Fruit fly (Drosophila melanogaster) whole organism, embryonic: ENCODE data around the gene sip1.

Experiments
- Abd-B ChIP-seq: fragments of 200-800 bp; sonication (Bioruptor generic); optimal IDR thresholded peaks from 2 replicates; lab custom pipeline; 2018; ENCODE audit warnings: missing biosample characterization, mild to moderate bottlenecking, missing genetic modification characterization, moderate library complexity
- Atf-2 ChIP-seq: fragments of 200-800 bp; sonication (Bioruptor generic); optimal IDR thresholded peaks from 2 replicates; lab custom pipeline; 2016; ENCODE audit warnings: missing biosample characterization, missing genetic modification characterization
- CG10431 ChIP-seq: fragments of 200-800 bp; sonication (Bioruptor generic); optimal IDR thresholded peaks from 3 replicates; lab custom pipeline; 2018; ENCODE audit warnings: missing biosample characterization, mild to moderate bottlenecking, missing genetic modification characterization
- CG12659 ChIP-seq: fragments of 200-800 bp; sonication (Bioruptor generic); optimal IDR thresholded peaks from 3 replicates; lab custom pipeline; 2017; ENCODE audit warnings: mild to moderate bottlenecking, missing biosample characterization, missing genetic modification reagents, missing genetic modification characterization
- CG13296 ChIP-seq: fragments of 200-800 bp; sonication (Bioruptor generic); optimal IDR thresholded peaks from 3 replicates; lab custom pipeline; 2018; ENCODE audit warnings: missing biosample characterization, mild to moderate bottlenecking, missing genetic modification characterization
- CG13894 ChIP-seq: fragments of 200-800 bp; sonication (Bioruptor generic); optimal IDR thresholded peaks from 3 replicates; lab custom pipeline; 2018; ENCODE audit warnings: missing biosample characterization, mild to moderate bottlenecking, missing genetic modification characterization, moderate library complexity
- CG15514 ChIP-seq: fragments of 200-800 bp; sonication (Bioruptor generic); optimal IDR thresholded peaks from 3 replicates; lab custom pipeline; 2017; ENCODE audit warnings: missing biosample characterization, missing genetic modification characterization, mild to moderate bottlenecking, moderate library complexity, missing genetic modification reagents
- CG17361 ChIP-seq: fragments of 200-800 bp; sonication (Bioruptor generic); IDR thresholded peaks from 3 replicates; pipeline ENCODE4 v1.3.6; 2022; ENCODE audit warnings: missing biosample characterization, missing genetic modification characterization
- CG1792 ChIP-seq: fragments of 200-800 bp; sonication (Bioruptor generic); optimal IDR thresholded peaks from 2 replicates; lab custom pipeline; 2016; ENCODE audit warnings: missing biosample characterization, missing genetic modification characterization
- CG2116 ChIP-seq: fragments of 200-800 bp; sonication (Bioruptor generic); optimal IDR thresholded peaks from 3 replicates; lab custom pipeline; 2018; ENCODE audit warnings: missing biosample characterization, mild to moderate bottlenecking, missing genetic modification characterization
- CG2712 ChIP-seq: fragments of 200-800 bp; optimal IDR thresholded peaks from 3 replicates; lab custom pipeline; 2019; ENCODE audit warnings: missing biosample characterization, mild to moderate bottlenecking, missing genetic modification characterization, moderate library complexity
- CG30403 ChIP-seq: fragments of 200-800 bp; sonication (Bioruptor generic); optimal IDR thresholded peaks from 3 replicates; lab custom pipeline; 2016; ENCODE audit warnings: missing biosample characterization, missing genetic modification characterization
- CG32532 ChIP-seq: fragments of 200-800 bp; sonication (Bioruptor generic); IDR thresholded peaks from 2 replicates; pipeline ENCODE4 v1.3.6; 2022; ENCODE audit warnings: missing biosample characterization, missing genetic modification characterization
- CG3407 ChIP-seq: fragments of 200-800 bp; sonication (Bioruptor generic); optimal IDR thresholded peaks from 2 replicates; lab custom pipeline; 2018; ENCODE audit warnings: missing biosample characterization, mild to moderate bottlenecking, missing genetic modification characterization
- CG42726 ChIP-seq: fragments of 200-800 bp; sonication (Bioruptor generic); IDR thresholded peaks from 2 replicates; pipeline ENCODE4 v1.3.6; 2022; ENCODE audit warnings: missing biosample characterization, missing genetic modification characterization; ENCODE audit not compliant: partially characterized antibody
- CG4424 ChIP-seq: fragments of 200-800 bp; sonication (Bioruptor generic); optimal IDR thresholded peaks from 3 replicates; lab custom pipeline; 2016; ENCODE audit warnings: missing biosample characterization, missing genetic modification characterization
- CG5245 ChIP-seq: fragments of 200-800 bp; sonication (Bioruptor generic); optimal IDR thresholded peaks from 3 replicates; lab custom pipeline; 2016; ENCODE audit warnings: missing biosample characterization, missing genetic modification characterization
- CG7963 ChIP-seq: fragments of 200-800 bp; sonication (Bioruptor generic); IDR thresholded peaks from 3 replicates; pipeline ENCODE4 v1.3.6; 2022; ENCODE audit warnings: missing biosample characterization, missing genetic modification characterization; ENCODE audit not compliant: partially characterized antibody
- CG9817 ChIP-seq: fragments of 200-800 bp; sonication (Bioruptor generic); optimal IDR thresholded peaks from 2 replicates; lab custom pipeline; 2018; ENCODE audit warnings: missing biosample characterization, mild to moderate bottlenecking, missing genetic modification characterization, moderate library complexity
- CTCF ChIP-seq: fragments of 200-800 bp; sonication (Bioruptor generic); optimal IDR thresholded peaks from 2 replicates; lab custom pipeline; 2017; ENCODE audit warnings: missing biosample characterization, mild to moderate bottlenecking, missing genetic modification characterization, moderate library complexity
- CoRest ChIP-seq: fragments of 200-800 bp; sonication (Bioruptor generic); optimal IDR thresholded peaks from 3 replicates; lab custom pipeline; 2018; ENCODE audit warnings: missing biosample characterization, mild to moderate bottlenecking, missing genetic modification characterization, moderate library complexity
- CrebB ChIP-seq: fragments of 200-800 bp; sonication (Bioruptor generic); optimal IDR thresholded peaks from 3 replicates; lab custom pipeline; 2018; ENCODE audit warnings: missing biosample characterization, mild to moderate bottlenecking, missing genetic modification characterization
- Dll ChIP-seq: fragments of 200-800 bp; sonication (Bioruptor generic); IDR thresholded peaks from 4 replicates; pipeline ENCODE4 v1.3.6; 2022; ENCODE audit warnings: missing biosample characterization, missing genetic modification characterization; ENCODE audit not compliant: partially characterized antibody
- Ets65A ChIP-seq: fragments of 200-800 bp; sonication (Bioruptor generic); peaks from one replicate; lab custom pipeline; 2016; ENCODE audit warnings: missing biosample characterization, missing genetic modification characterization
- Ets97D ChIP-seq: fragments of 200-800 bp; sonication (Bioruptor generic); optimal IDR thresholded peaks from 3 replicates; lab custom pipeline; 2016; ENCODE audit warnings: missing biosample characterization, missing genetic modification characterization
- Med ChIP-seq: fragments of 200-800 bp; sonication (Bioruptor generic); peaks from one replicate; lab custom pipeline; 2016; ENCODE audit warnings: missing biosample characterization, missing genetic modification characterization, mild to moderate bottlenecking, inconsistent platforms, moderate library complexity
- Mes4 ChIP-seq: fragments of 200-800 bp; sonication (Bioruptor generic); optimal IDR thresholded peaks from 2 replicates; lab custom pipeline; 2016; ENCODE audit warnings: missing biosample characterization, missing genetic modification characterization
- Myb ChIP-seq: fragments of 200-800 bp; sonication (Bioruptor generic); optimal IDR thresholded peaks from 2 replicates; lab custom pipeline; 2016; ENCODE audit warnings: missing biosample characterization, missing genetic modification characterization
- PHDP ChIP-seq: fragments of 200-800 bp; sonication (Bioruptor generic); optimal IDR thresholded peaks from 3 replicates; lab custom pipeline; 2018; ENCODE audit warnings: missing biosample characterization, mild to moderate bottlenecking, missing genetic modification characterization, moderate library complexity
- Pdp1 ChIP-seq, 2 experiments: fragments of 200-800 bp; sonication (Bioruptor generic); optimal IDR thresholded peaks; 3 replicates each; lab custom pipeline; 2016; ENCODE audit warnings: missing biosample characterization in 2 of 2, missing genetic modification characterization in 2 of 2, mild to moderate bottlenecking in 1 of 2, moderate library complexity in 1 of 2
- Ptx1 ChIP-seq: fragments of 200-800 bp; sonication (Bioruptor generic); IDR thresholded peaks from 2 replicates; pipeline ENCODE4 v1.3.6; 2022; ENCODE audit warnings: missing biosample characterization, missing genetic modification characterization
- Sin3A ChIP-seq: fragments of >200 bp; optimal IDR thresholded peaks from 2 replicates; lab custom pipeline; 2018
- Taf1 ChIP-seq: fragments of 200-800 bp; sonication (Bioruptor generic); IDR thresholded peaks from 2 replicates; pipeline ENCODE4 v1.3.6; 2022; ENCODE audit warnings: missing biosample characterization, missing genetic modification characterization
- Xbp1 ChIP-seq: fragments of 200-800 bp; sonication (Bioruptor generic); optimal IDR thresholded peaks from 3 replicates; lab custom pipeline; 2016; ENCODE audit warnings: missing biosample characterization, mild to moderate bottlenecking, missing genetic modification characterization
- abd-A ChIP-seq: fragments of 200-800 bp; sonication (Bioruptor generic); optimal IDR thresholded peaks from 3 replicates; lab custom pipeline; 2019; ENCODE audit warnings: missing biosample characterization, mild to moderate bottlenecking, missing genetic modification characterization, moderate library complexity
- ara ChIP-seq: fragments of 200-800 bp; sonication (Bioruptor generic); IDR thresholded peaks from 2 replicates; pipeline ENCODE4 v1.3.6; 2022; ENCODE audit warnings: missing biosample characterization, missing genetic modification characterization
- dm ChIP-seq: fragments of 200-800 bp; sonication (Bioruptor generic); optimal IDR thresholded peaks from 3 replicates; lab custom pipeline; 2016; ENCODE audit warnings: missing biosample characterization, missing genetic modification characterization
- dmrt99B ChIP-seq: fragments of 200-800 bp; sonication (Bioruptor generic); optimal IDR thresholded peaks from 2 replicates; lab custom pipeline; 2018; ENCODE audit warnings: missing biosample characterization, mild to moderate bottlenecking, missing genetic modification characterization, moderate library complexity
- gfzf ChIP-seq: fragments of 200-800 bp; sonication (Bioruptor generic); optimal IDR thresholded peaks from 2 replicates; lab custom pipeline; 2016; ENCODE audit warnings: missing biosample characterization, mild to moderate bottlenecking, missing genetic modification characterization, moderate library complexity
- her ChIP-seq: fragments of 200-800 bp; sonication (Bioruptor generic); optimal IDR thresholded peaks from 2 replicates; lab custom pipeline; 2016; ENCODE audit warnings: missing biosample characterization, missing genetic modification characterization
- lab ChIP-seq: fragments of 200-800 bp; sonication (Bioruptor generic); optimal IDR thresholded peaks from 3 replicates; lab custom pipeline; 2017; ENCODE audit warnings: missing biosample characterization, missing genetic modification characterization, mild to moderate bottlenecking, moderate library complexity, missing genetic modification reagents
- nerfin-1 ChIP-seq: fragments of 200-800 bp; sonication (Bioruptor generic); optimal IDR thresholded peaks from 3 replicates; lab custom pipeline; 2019; ENCODE audit warnings: missing biosample characterization, mild to moderate bottlenecking, missing genetic modification characterization, moderate library complexity
- nmo ChIP-seq: fragments of 200-800 bp; sonication (Bioruptor generic); optimal IDR thresholded peaks from 2 replicates; lab custom pipeline; 2018; ENCODE audit warnings: missing biosample characterization, mild to moderate bottlenecking, missing genetic modification characterization, moderate library complexity
- pita ChIP-seq: fragments of 200-800 bp; sonication (Bioruptor generic); optimal IDR thresholded peaks from 2 replicates; lab custom pipeline; 2017; ENCODE audit warnings: missing biosample characterization, mild to moderate bottlenecking, missing genetic modification characterization
- pzg ChIP-seq: fragments of 200-800 bp; sonication (Bioruptor generic); optimal IDR thresholded peaks from 3 replicates; lab custom pipeline; 2018; ENCODE audit warnings: missing biosample characterization, mild to moderate bottlenecking, missing genetic modification characterization, moderate library complexity
- trem ChIP-seq: fragments of 200-800 bp; optimal IDR thresholded peaks from 3 replicates; lab custom pipeline; 2019; ENCODE audit warnings: missing biosample characterization, mild to moderate bottlenecking, missing genetic modification characterization, moderate library complexity
- usp ChIP-seq: fragments of >200 bp; optimal IDR thresholded peaks from 2 replicates; lab custom pipeline; 2017; ENCODE audit warnings: missing biosample characterization, missing genetic modification characterization
- zen ChIP-seq: fragments of 200-800 bp; sonication (Bioruptor generic); optimal IDR thresholded peaks from 3 replicates; lab custom pipeline; 2018; ENCODE audit warnings: missing biosample characterization, mild to moderate bottlenecking, missing genetic modification characterization, moderate library complexity
- zf30C ChIP-seq: fragments of 200-800 bp; sonication (Bioruptor generic); optimal IDR thresholded peaks from 3 replicates; lab custom pipeline; 2018; ENCODE audit warnings: missing biosample characterization, mild to moderate bottlenecking, missing genetic modification characterization
- zfh1 ChIP-seq: fragments of 200-800 bp; sonication (Bioruptor generic); IDR thresholded peaks from 3 replicates; pipeline ENCODE4 v1.3.6; 2022; ENCODE audit warnings: missing biosample characterization, missing genetic modification characterization

The sip1 gene

dm6 chr2L:5723859-5724475 lies 3.1 kb downstream of the sip1 start (continued):
- peak; percentile 55 for TF ChIP-seq CG15514 (GFP tag; lab: Kevin White, UChicago)
- TF ChIP-seq CG30403 (GFP tag; lab: Kevin White, UChicago): no peak
- TF ChIP-seq Mes4 (GFP tag; lab: Kevin White, UChicago): no peak
- peak; percentile 40 for TF ChIP-seq zen (tag; lab: Kevin White, UChicago)
- TF ChIP-seq CG42726 (GFP tag; lab: Robert Waterston, UW): peak; percentile 39
- peak; percentile 61 for TF ChIP-seq gfzf (GFP tag; lab: Kevin White, UChicago)
- TF ChIP-seq nerfin-1 (tag; lab: Kevin White, UChicago): no peak
- peak; percentile 84 for TF ChIP-seq pita (GFP tag; lab: Kevin White, UChicago)
- TF ChIP-seq CoRest (tag; lab: Kevin White, UChicago): peak; percentile 9
- no peak for TF ChIP-seq Taf1
- TF ChIP-seq CTCF (GFP tag; lab: Kevin White, UChicago): peak; percentile 78
- no peak for TF ChIP-seq CG2712 (tag; lab: Kevin White, UChicago)
- TF ChIP-seq trem (tag; lab: Kevin White, UChicago): peak; percentile 49
- peak; percentile 59 for TF ChIP-seq Abd-B (GFP tag; lab: Kevin White, UChicago)
- TF ChIP-seq zf30C (GFP tag; lab: Kevin White, UChicago): peak; percentile 41
- no peak for TF ChIP-seq CrebB (tag; lab: Kevin White, UChicago)
- no peak for TF ChIP-seq CG3407
- TF ChIP-seq CG32532 (GFP tag; lab: Robert Waterston, UW): peak; percentile 5; the same call in 1 of the 2 replicates
- peak; percentile 41 for TF ChIP-seq Ets97D (GFP tag; lab: Kevin White, UChicago)
- peak; percentile 57 for TF ChIP-seq pzg (GFP tag; lab: Kevin White, UChicago)
- no peak for TF ChIP-seq zfh1 (GFP tag; lab: Robert Waterston, UW)
- peak; percentile 20 for TF ChIP-seq lab (GFP tag; lab: Kevin White, UChicago)
- TF ChIP-seq Sin3A: no peak
- TF ChIP-seq her: no peak

DNA sequence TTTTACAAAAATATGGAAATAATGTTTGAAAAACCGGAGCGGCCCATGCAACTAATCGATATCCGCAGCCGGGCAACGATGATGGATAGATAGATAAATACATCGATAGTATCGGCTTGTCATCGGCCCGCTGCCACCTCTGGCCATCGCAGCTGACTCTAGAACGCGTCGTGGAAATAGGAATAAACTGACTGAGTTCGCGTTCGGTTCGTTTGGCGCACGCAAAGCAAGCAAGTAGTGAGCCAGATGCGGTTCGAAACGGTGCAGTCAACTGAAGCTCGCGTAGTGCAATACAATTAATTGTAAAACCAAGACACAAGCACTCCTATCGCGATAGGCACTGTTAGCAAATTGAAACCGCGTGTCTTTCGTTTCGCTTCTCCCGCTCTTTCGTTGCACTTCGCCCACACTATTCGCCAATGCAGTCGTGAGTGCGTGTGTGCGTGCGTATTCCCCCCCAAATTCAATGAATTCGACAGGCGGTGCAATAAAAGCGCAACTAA lies 3.7 kb downstream of the sip1 start, which contains the start of gene CG11030:
Gene CG11030, plus strand, starts transcription at position 136 of the 503 bp plus-strand sequence.
- TF ChIP-seq CG7963 (GFP tag; lab: Robert Waterston, UW) (peak; percentile 100), CG13894 (peak; percentile 46), Ets65A (no peak), ara (GFP tag; lab: Robert Waterston, UW) (no peak), Xbp1 (GFP tag; lab: Kevin White, UChicago) (peak; percentile 21), CG4424 (GFP tag; lab: Kevin White, UChicago) (peak; percentile 5), Pdp1 (GFP tag; optimal IDR thresholded peaks at IDR 0.05; lab: Kevin White, UChicago) (no peak), dm (GFP tag; lab: Kevin White, UChicago) (peak; percentile 86), CG5245 (GFP tag; lab: Kevin White, UChicago) (no peak), Myb (GFP tag; lab: Kevin White, UChicago) (no peak), CG2116 (GFP tag; lab: Kevin White, UChicago) (peak; percentile 85), CG17361 (no peak), CG13296 (GFP tag; lab: Kevin White, UChicago) (no peak), Ptx1 (no peak), nmo (GFP tag; lab: Kevin White, UChicago) (peak; percentile 30), Atf-2 (no peak), abd-A (tag; lab: Kevin White, UChicago) (no peak), usp (no peak), dmrt99B (no peak), CG9817 (tag; lab: Kevin White, UChicago) (no peak), Sin3A (no peak), CG12659 (peak; percentile 44), PHDP (tag; lab: Kevin White, UChicago) (no peak), Dll (peak; percentile 98), CG1792 (no peak), CG10431 (GFP tag; lab: Kevin White, UChicago) (peak; percentile 44), Med (peak; percentile 79)
